Fruit fly (Drosophila melanogaster) whole organism, adult: ENCODE data around the gene nAChRalpha7.
A peak's percentile ranks its signal among the peaks of the same experiment; 100 is the strongest.

Experiments
- CG11617 ChIP-seq: fragments of 200-800 bp; sonication (Bioruptor generic); optimal IDR thresholded peaks from 2 replicates; lab custom pipeline; 2017; ENCODE audit warnings: mild to moderate bottlenecking, missing biosample characterization, missing genetic modification reagents, missing genetic modification characterization
- CG12768 ChIP-seq: fragments of 200-800 bp; sonication (Bioruptor generic); optimal IDR thresholded peaks from 2 replicates; lab custom pipeline; 2017; ENCODE audit warnings: missing biosample characterization, missing genetic modification characterization, mild to moderate bottlenecking, moderate library complexity, missing genetic modification reagents
- CG14711 ChIP-seq: fragments of 200-800 bp; sonication (Bioruptor generic); optimal IDR thresholded peaks from 2 replicates; lab custom pipeline; 2018; ENCODE audit warnings: missing biosample characterization, mild to moderate bottlenecking, missing genetic modification characterization, moderate library complexity
- CG1620 ChIP-seq: fragments of 200-800 bp; sonication (Bioruptor generic); optimal IDR thresholded peaks from 2 replicates; lab custom pipeline; 2016; ENCODE audit warnings: missing biosample characterization, missing genetic modification characterization
- CG33017 ChIP-seq: fragments of 200-800 bp; sonication (Bioruptor generic); optimal IDR thresholded peaks from 2 replicates; lab custom pipeline; 2018; ENCODE audit warnings: missing biosample characterization, mild to moderate bottlenecking, missing genetic modification characterization, moderate library complexity
- CG5204 ChIP-seq: fragments of 200-800 bp; sonication (Bioruptor generic); optimal IDR thresholded peaks from 2 replicates; lab custom pipeline; 2016; ENCODE audit warnings: missing biosample characterization, missing genetic modification characterization
- CG7045 ChIP-seq: fragments of 200-800 bp; sonication (Bioruptor generic); optimal IDR thresholded peaks from 2 replicates; lab custom pipeline; 2017; ENCODE audit warnings: missing biosample characterization, mild to moderate bottlenecking, missing genetic modification characterization
- CG7101 ChIP-seq: fragments of 200-800 bp; sonication (Bioruptor generic); optimal IDR thresholded peaks from 2 replicates; lab custom pipeline; 2018; ENCODE audit warnings: missing biosample characterization, mild to moderate bottlenecking, missing genetic modification characterization, moderate library complexity
- Clk ChIP-seq: fragments of 200-800 bp; sonication (Bioruptor generic); optimal IDR thresholded peaks from 2 replicates; lab custom pipeline; 2017; ENCODE audit warnings: missing biosample characterization, missing genetic modification characterization
- Crg-1 ChIP-seq: fragments of 200-800 bp; sonication (Bioruptor generic); optimal IDR thresholded peaks from 2 replicates; lab custom pipeline; 2016; ENCODE audit warnings: missing biosample characterization, missing genetic modification characterization
- Hr96 ChIP-seq: fragments of 200-800 bp; sonication (Bioruptor generic); optimal IDR thresholded peaks from 2 replicates; lab custom pipeline; 2016; ENCODE audit warnings: missing biosample characterization, missing genetic modification characterization
- Mnt ChIP-seq: fragments of 200-800 bp; sonication (Bioruptor generic); optimal IDR thresholded peaks from 2 replicates; lab custom pipeline; 2016; ENCODE audit warnings: missing biosample characterization, mild to moderate bottlenecking, missing genetic modification characterization
- bab1 ChIP-seq: fragments of 200-800 bp; sonication (Bioruptor generic); optimal IDR thresholded peaks from 3 replicates; lab custom pipeline; 2019; ENCODE audit warnings: missing biosample characterization, mild to moderate bottlenecking, missing genetic modification characterization, moderate library complexity
- cic ChIP-seq: fragments of 200-800 bp; sonication (Bioruptor generic); optimal IDR thresholded peaks from 2 replicates; lab custom pipeline; 2017; ENCODE audit warnings: missing biosample characterization, mild to moderate bottlenecking, missing genetic modification characterization, moderate library complexity
- cnc ChIP-seq, 2 experiments: fragments of >200 bp; optimal IDR thresholded peaks; 2 replicates each; lab custom pipeline; 2017
- kay ChIP-seq: fragments of 200-800 bp; sonication (Bioruptor generic); peaks from one replicate; lab custom pipeline; 2016; ENCODE audit warnings: missing biosample characterization, missing genetic modification characterization, borderline replicate concordance
- ovo ChIP-seq: fragments of 200-800 bp; sonication (Bioruptor generic); optimal IDR thresholded peaks from 2 replicates; lab custom pipeline; 2016; ENCODE audit warnings: missing biosample characterization, missing genetic modification characterization
- pad ChIP-seq: fragments of 200-800 bp; sonication (Bioruptor generic); optimal IDR thresholded peaks from 3 replicates; lab custom pipeline; 2017; ENCODE audit warnings: missing biosample characterization, missing genetic modification characterization, mild to moderate bottlenecking, moderate library complexity, missing genetic modification reagents
- tj ChIP-seq: fragments of 200-800 bp; sonication (Bioruptor generic); optimal IDR thresholded peaks from 3 replicates; lab custom pipeline; 2017; ENCODE audit warnings: missing biosample characterization, mild to moderate bottlenecking, missing genetic modification characterization, moderate library complexity
- toe ChIP-seq: fragments of 200-800 bp; sonication (Bioruptor generic); optimal IDR thresholded peaks from 2 replicates; lab custom pipeline; 2016; ENCODE audit warnings: missing biosample characterization, missing genetic modification characterization

nAChRalpha7 gene

dm6 chrX:19315421-19316260 lies 32.6 kb downstream of the nAChRalpha7 start:
- TF ChIP-seq Mnt (peak; percentile 14), CG33017 (tag; lab: Kevin White, UChicago) (no peak), cnc (optimal IDR thresholded peaks at IDR 0.05; lab: Kevin White, UChicago) (peak; percentile 86 to 90), ovo (GFP tag; lab: Kevin White, UChicago) (no peak), CG1620 (GFP tag; lab: Kevin White, UChicago) (no peak), CG11617 (GFP tag; lab: Kevin White, UChicago) (no peak), cic (GFP tag; lab: Kevin White, UChicago) (peak; percentile 30), Crg-1 (GFP tag; lab: Kevin White, UChicago) (no peak), CG12768 (GFP tag; lab: Kevin White, UChicago) (no peak), Hr96 (no peak), CG7101 (tag; lab: Kevin White, UChicago) (no peak), CG7045 (GFP tag; lab: Kevin White, UChicago) (no peak), kay (GFP tag; lab: Kevin White, UChicago) (peak; percentile 79), pad (no peak), tj (peak; percentile 15), bab1 (GFP tag; lab: Kevin White, UChicago) (no peak), Clk (no peak), toe (GFP tag; lab: Kevin White, UChicago) (no peak), CG14711 (no peak), CG5204 (GFP tag; lab: Kevin White, UChicago) (no peak)

- TF ChIP-seq cnc (optimal IDR thresholded peaks at IDR 0.05; lab: Kevin White, UChicago) = no peak
- TF ChIP-seq bab1 (GFP tag; lab: Kevin White, UChicago) = no peak
- TF ChIP-seq CG5204 (GFP tag; lab: Kevin White, UChicago) = no peak
- TF ChIP-seq CG1620 (GFP tag; lab: Kevin White, UChicago) = no peak
- no peak for TF ChIP-seq pad
- no peak for TF ChIP-seq Clk
- TF ChIP-seq CG7101 (tag; lab: Kevin White, UChicago) = no peak
- TF ChIP-seq toe (GFP tag; lab: Kevin White, UChicago) = no peak
- TF ChIP-seq ovo (GFP tag; lab: Kevin White, UChicago) = no peak
- no peak for TF ChIP-seq CG11617 (GFP tag; lab: Kevin White, UChicago)
- no peak for TF ChIP-seq Crg-1 (GFP tag; lab: Kevin White, UChicago)
- no peak for TF ChIP-seq Mnt
- TF ChIP-seq cic (GFP tag; lab: Kevin White, UChicago) = no peak
- TF ChIP-seq CG33017 (tag; lab: Kevin White, UChicago) = no peak
- TF ChIP-seq Hr96 = no peak
- TF ChIP-seq tj = no peak
- TF ChIP-seq kay (GFP tag; lab: Kevin White, UChicago) = no peak
- no peak for TF ChIP-seq CG7045 (GFP tag; lab: Kevin White, UChicago)
- TF ChIP-seq CG14711 = no peak
- no peak for TF ChIP-seq CG12768 (GFP tag; lab: Kevin White, UChicago)
Observed at dm6 chrX:19314283-19315178, 33.7 kb downstream of the nAChRalpha7 start.

DNA sequence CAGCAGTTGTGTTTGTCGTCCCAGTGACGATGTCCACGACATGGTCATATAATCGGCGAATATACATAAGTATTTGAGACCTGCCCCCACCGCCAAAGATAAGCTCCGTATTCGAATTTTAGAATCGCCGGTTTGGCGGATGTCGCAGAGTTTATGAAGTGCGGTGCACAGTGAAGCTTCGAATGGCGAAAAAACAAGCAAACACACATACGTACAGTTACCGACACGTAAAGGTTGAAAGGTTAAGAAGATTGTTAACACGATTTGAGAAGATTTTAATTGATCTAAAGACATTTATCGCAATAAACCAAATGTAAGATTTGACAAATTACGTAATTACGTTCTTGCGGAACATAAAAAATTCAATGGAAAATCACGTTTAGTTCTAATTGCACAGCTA lies 38.6 kb downstream of the nAChRalpha7 start:
- no peak for TF ChIP-seq CG7045 (GFP tag; lab: Kevin White, UChicago)
- TF ChIP-seq CG5204 (GFP tag; lab: Kevin White, UChicago) = no peak
- TF ChIP-seq Crg-1 (GFP tag; lab: Kevin White, UChicago) = no peak
- TF ChIP-seq cic (GFP tag; lab: Kevin White, UChicago) = no peak
- TF ChIP-seq bab1 (GFP tag; lab: Kevin White, UChicago) = no peak
- TF ChIP-seq Mnt = no peak
- TF ChIP-seq pad = no peak
- TF ChIP-seq CG7101 (tag; lab: Kevin White, UChicago) = no peak

dm6 chrX:19307810-19308456 lies 40.3 kb downstream of the nAChRalpha7 start, which contains the start of gene CG8051:
CG8051 (minus strand) TSS chrX:19307925.
- TF ChIP-seq CG14711 (peak; percentile 10), pad (no peak), Hr96 (peak; percentile 25), ovo (GFP tag; lab: Kevin White, UChicago) (peak; percentile 58), CG12768 (GFP tag; lab: Kevin White, UChicago) (peak; percentile 20), CG7101 (tag; lab: Kevin White, UChicago) (peak; percentile 16), kay (GFP tag; lab: Kevin White, UChicago) (peak; percentile 71), cic (GFP tag; lab: Kevin White, UChicago) (peak; percentile 84), CG11617 (GFP tag; lab: Kevin White, UChicago) (peak; percentile 11), CG1620 (GFP tag; lab: Kevin White, UChicago) (no peak), Crg-1 (GFP tag; lab: Kevin White, UChicago) (no peak), CG33017 (tag; lab: Kevin White, UChicago) (peak; percentile 10), Mnt (peak; percentile 71), tj (peak; percentile 18)

- TF ChIP-seq bab1 (GFP tag; lab: Kevin White, UChicago) (no peak), pad (no peak), Hr96 (no peak), cic (GFP tag; lab: Kevin White, UChicago) (peak; percentile 19), CG7101 (tag; lab: Kevin White, UChicago) (no peak), CG11617 (GFP tag; lab: Kevin White, UChicago) (no peak), Clk (no peak), CG12768 (GFP tag; lab: Kevin White, UChicago) (no peak), CG7045 (GFP tag; lab: Kevin White, UChicago) (peak; percentile 18), CG5204 (GFP tag; lab: Kevin White, UChicago) (no peak), CG14711 (no peak), toe (GFP tag; lab: Kevin White, UChicago) (no peak), kay (GFP tag; lab: Kevin White, UChicago) (no peak), CG33017 (tag; lab: Kevin White, UChicago) (no peak), Crg-1 (GFP tag; lab: Kevin White, UChicago) (no peak), tj (peak; percentile 16), cnc (optimal IDR thresholded peaks at IDR 0.05; lab: Kevin White, UChicago) (no peak), Mnt (no peak), ovo (GFP tag; lab: Kevin White, UChicago) (no peak), CG1620 (GFP tag; lab: Kevin White, UChicago) (no peak)
Observed at dm6 chrX:19306531-19306930, 41.7 kb downstream of the nAChRalpha7 start.
